Fruit fly (Drosophila melanogaster): Measurements from ENCODE around the gene CG32564.

Gene CG32564

dm6 chrX:17205028-17205427 lies 1.2 kb upstream of the CG32564 start:
- TF ChIP-seq Mio (GFP tag; optimal IDR thresholded peaks at IDR 0.05) = no peak
- TF ChIP-seq Abd-B (GFP tag; optimal IDR thresholded peaks at IDR 0.05) = no peak
- TF ChIP-seq ey (GFP tag; optimal IDR thresholded peaks at IDR 0.05) = no peak
- no peak for TF ChIP-seq Sp1 (GFP tag; optimal IDR thresholded peaks at IDR 0.05)
- no peak for TF ChIP-seq sage (GFP tag; optimal IDR thresholded peaks at IDR 0.05)
- no peak for TF ChIP-seq psq (GFP tag; optimal IDR thresholded peaks at IDR 0.05)
- TF ChIP-seq Dfd (GFP tag; optimal IDR thresholded peaks at IDR 0.05) = no peak
- no peak for TF ChIP-seq N (GFP tag; optimal IDR thresholded peaks at IDR 0.05)
- no peak for TF ChIP-seq woc (GFP tag; optimal IDR thresholded peaks at IDR 0.05)
- TF ChIP-seq Hr78 (GFP tag; optimal IDR thresholded peaks at IDR 0.05) = no peak
- TF ChIP-seq pan (optimal IDR thresholded peaks at IDR 0.05) = no peak
- no peak for TF ChIP-seq GATAd (GFP tag; optimal IDR thresholded peaks at IDR 0.05)

- TF ChIP-seq lola (GFP tag; optimal IDR thresholded peaks at IDR 0.05) (no peak), psq (GFP tag; optimal IDR thresholded peaks at IDR 0.05) (no peak), br (GFP tag; optimal IDR thresholded peaks at IDR 0.05) (no peak), rgr (GFP tag; optimal IDR thresholded peaks at IDR 0.05) (no peak), OdsH (GFP tag; optimal IDR thresholded peaks at IDR 0.05) (no peak), Hnf4 (GFP tag; optimal IDR thresholded peaks at IDR 0.05) (no peak), Dif (GFP tag; optimal IDR thresholded peaks at IDR 0.05; ENCODE audit: partially characterized antibody) (no peak), jim (GFP tag; optimal IDR thresholded peaks at IDR 0.05) (no peak), Myc (optimal IDR thresholded peaks at IDR 0.05) (no peak), CG9705 (GFP tag; optimal IDR thresholded peaks at IDR 0.05) (no peak), ey (GFP tag; optimal IDR thresholded peaks at IDR 0.05) (no peak), foxo (GFP tag; optimal IDR thresholded peaks at IDR 0.05) (no peak), h (GFP tag; optimal IDR thresholded peaks at IDR 0.05) (no peak), dmrt93B (GFP tag; optimal IDR thresholded peaks at IDR 0.05) (no peak), Hr83 (GFP tag; optimal IDR thresholded peaks at IDR 0.05; ENCODE audit: poor library complexity, severe bottlenecking) (no peak), usp (GFP tag; optimal IDR thresholded peaks at IDR 0.05) (no peak), Mio (GFP tag; optimal IDR thresholded peaks at IDR 0.05) (no peak), fru (GFP tag; optimal IDR thresholded peaks at IDR 0.05) (no peak), Jra (GFP tag; optimal IDR thresholded peaks at IDR 0.05) (no peak)
Observed at dm6 chrX:17207865-17208486, 1.8 kb downstream of the CG32564 start, which contains the start of gene CG32563. CG32563 (plus strand) TSS chrX:17208436.

- TF ChIP-seq woc (GFP tag; optimal IDR thresholded peaks at IDR 0.05) = no peak
- no peak for TF ChIP-seq Hr83 (GFP tag; optimal IDR thresholded peaks at IDR 0.05; ENCODE audit: poor library complexity, severe bottlenecking)
- no peak for TF ChIP-seq h (GFP tag; optimal IDR thresholded peaks at IDR 0.05)
- no peak for TF ChIP-seq Sp1 (GFP tag; optimal IDR thresholded peaks at IDR 0.05)
- no peak for TF ChIP-seq Myc (optimal IDR thresholded peaks at IDR 0.05)
- no peak for TF ChIP-seq Vsx2 (GFP tag; optimal IDR thresholded peaks at IDR 0.05; ENCODE audit: partially characterized antibody)
- TF ChIP-seq CrebA (GFP tag; optimal IDR thresholded peaks at IDR 0.05; ENCODE audit: borderline replicate concordance) = no peak
- TF ChIP-seq br (GFP tag; optimal IDR thresholded peaks at IDR 0.05) = no peak
- no peak for TF ChIP-seq ey (GFP tag; optimal IDR thresholded peaks at IDR 0.05)
- TF ChIP-seq dmrt93B (GFP tag; optimal IDR thresholded peaks at IDR 0.05) = no peak
Observed at dm6 chrX:17209897-17210296, 3.7 kb downstream of the CG32564 start, which contains the start of gene CG12995. CG12995 (minus strand) TSS chrX:17209997.

- TF ChIP-seq Vsx2 (GFP tag; optimal IDR thresholded peaks at IDR 0.05; ENCODE audit: partially characterized antibody) (no peak), CrebA (GFP tag; optimal IDR thresholded peaks at IDR 0.05; ENCODE audit: borderline replicate concordance) (no peak), dsf (GFP tag; optimal IDR thresholded peaks at IDR 0.05; ENCODE audit: borderline replicate concordance) (no peak), CG9705 (GFP tag; optimal IDR thresholded peaks at IDR 0.05) (no peak), dl (GFP tag; optimal IDR thresholded peaks at IDR 0.05; ENCODE audit: insufficient read depth in 1 of 2, partially characterized antibody in 2 of 2) (no peak), Rel (GFP tag; optimal IDR thresholded peaks at IDR 0.05) (no peak), Rel (tag; optimal IDR thresholded peaks at IDR 0.05) (no peak), Hnf4 (GFP tag; optimal IDR thresholded peaks at IDR 0.05) (no peak)
Observed at dm6 chrX:17212007-17212406, 5.8 kb downstream of the CG32564 start, which contains the start of gene CG18258. CG18258 (plus strand) TSS chrX:17212307.
